Fruit fly (Drosophila melanogaster) whole organism, adult: ENCODE measurements around the gene CG10175.

Source experiments
- CG11617 ChIP-seq: fragments of 200-800 bp; sonication (Bioruptor generic); optimal IDR thresholded peaks from 2 replicates; lab custom pipeline; 2017; ENCODE audit warnings: mild to moderate bottlenecking, missing biosample characterization, missing genetic modification reagents, missing genetic modification characterization
- CG12768 ChIP-seq: fragments of 200-800 bp; sonication (Bioruptor generic); optimal IDR thresholded peaks from 2 replicates; lab custom pipeline; 2017; ENCODE audit warnings: missing biosample characterization, missing genetic modification characterization, mild to moderate bottlenecking, moderate library complexity, missing genetic modification reagents
- CG14711 ChIP-seq: fragments of 200-800 bp; sonication (Bioruptor generic); optimal IDR thresholded peaks from 2 replicates; lab custom pipeline; 2018; ENCODE audit warnings: missing biosample characterization, mild to moderate bottlenecking, missing genetic modification characterization, moderate library complexity
- CG1620 ChIP-seq: fragments of 200-800 bp; sonication (Bioruptor generic); optimal IDR thresholded peaks from 2 replicates; lab custom pipeline; 2016; ENCODE audit warnings: missing biosample characterization, missing genetic modification characterization
- CG33017 ChIP-seq: fragments of 200-800 bp; sonication (Bioruptor generic); optimal IDR thresholded peaks from 2 replicates; lab custom pipeline; 2018; ENCODE audit warnings: missing biosample characterization, mild to moderate bottlenecking, missing genetic modification characterization, moderate library complexity
- Clk ChIP-seq: fragments of 200-800 bp; sonication (Bioruptor generic); optimal IDR thresholded peaks from 2 replicates; lab custom pipeline; 2017; ENCODE audit warnings: missing biosample characterization, missing genetic modification characterization
- Crg-1 ChIP-seq: fragments of 200-800 bp; sonication (Bioruptor generic); optimal IDR thresholded peaks from 2 replicates; lab custom pipeline; 2016; ENCODE audit warnings: missing biosample characterization, missing genetic modification characterization
- Hr96 ChIP-seq: fragments of 200-800 bp; sonication (Bioruptor generic); optimal IDR thresholded peaks from 2 replicates; lab custom pipeline; 2016; ENCODE audit warnings: missing biosample characterization, missing genetic modification characterization
- cnc ChIP-seq, 2 experiments: fragments of >200 bp; optimal IDR thresholded peaks; 2 replicates each; lab custom pipeline; 2017
- kay ChIP-seq: fragments of 200-800 bp; sonication (Bioruptor generic); peaks from one replicate; lab custom pipeline; 2016; ENCODE audit warnings: missing biosample characterization, missing genetic modification characterization, borderline replicate concordance
- ovo ChIP-seq: fragments of 200-800 bp; sonication (Bioruptor generic); optimal IDR thresholded peaks from 2 replicates; lab custom pipeline; 2016; ENCODE audit warnings: missing biosample characterization, missing genetic modification characterization
- tj ChIP-seq: fragments of 200-800 bp; sonication (Bioruptor generic); optimal IDR thresholded peaks from 3 replicates; lab custom pipeline; 2017; ENCODE audit warnings: missing biosample characterization, mild to moderate bottlenecking, missing genetic modification characterization, moderate library complexity
- toe ChIP-seq: fragments of 200-800 bp; sonication (Bioruptor generic); optimal IDR thresholded peaks from 2 replicates; lab custom pipeline; 2016; ENCODE audit warnings: missing biosample characterization, missing genetic modification characterization

dm6 chr3R:23509408-23509940, 21.3 kb downstream of the CG10175 start:
- TF ChIP-seq Crg-1 (GFP tag; lab: Kevin White, UChicago), result no peak
- TF ChIP-seq kay, result no peak
- no peak for TF ChIP-seq ovo
- TF ChIP-seq CG12768, result no peak
- no peak for TF ChIP-seq Hr96 (GFP tag; lab: Kevin White, UChicago)
- no peak for TF ChIP-seq CG11617
- TF ChIP-seq Clk, result no peak
- no peak for TF ChIP-seq CG1620 (GFP tag; lab: Kevin White, UChicago)
- TF ChIP-seq tj (GFP tag; lab: Kevin White, UChicago), result no peak
- TF ChIP-seq cnc (optimal IDR thresholded peaks at IDR 0.05; lab: Kevin White, UChicago), result no peak
- TF ChIP-seq CG14711, result no peak
- TF ChIP-seq toe (GFP tag; lab: Kevin White, UChicago), result no peak
- no peak for TF ChIP-seq CG33017
